Fruit fly (Drosophila melanogaster): ENCODE data around the gene Nsf2.

Gene Nsf2

DNA sequence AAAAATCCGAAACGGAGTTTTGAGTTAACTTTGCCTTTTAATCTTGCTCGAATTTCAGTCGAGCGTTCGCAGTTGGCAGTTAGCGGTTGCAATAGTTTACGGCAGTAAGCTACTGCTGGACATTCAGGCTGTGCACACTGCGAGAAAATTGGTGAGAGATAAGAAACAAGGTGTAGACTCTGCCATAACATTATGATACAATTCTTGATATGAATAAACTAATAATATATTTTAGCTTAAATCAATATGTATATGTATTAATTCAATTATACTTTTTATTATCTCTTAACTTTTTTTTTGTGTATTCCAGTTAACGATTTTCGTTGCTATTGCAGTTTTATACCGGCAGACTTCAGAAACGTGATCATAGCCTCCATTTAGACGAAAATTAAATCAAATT lies 19.5 kb upstream of the Nsf2 start (continued):
- TF ChIP-seq CG3919 (GFP tag; optimal IDR thresholded peaks at IDR 0.05) = peak; percentile 58
- TF ChIP-seq CG7368 (GFP tag; optimal IDR thresholded peaks at IDR 0.05) = peak; percentile 19
- peak; percentile 33 for TF ChIP-seq CG11762 (GFP tag; optimal IDR thresholded peaks at IDR 0.05; ENCODE audit: insufficient read depth)
- no peak for TF ChIP-seq Eip93F (GFP tag; optimal IDR thresholded peaks at IDR 0.05)
- no peak for TF ChIP-seq CG11902 (GFP tag; optimal IDR thresholded peaks at IDR 0.05)
- peak; percentile 74 for TF ChIP-seq CG6276 (GFP tag; optimal IDR thresholded peaks at IDR 0.05)
- TF ChIP-seq OdsH (GFP tag; optimal IDR thresholded peaks at IDR 0.05) = peak; percentile 60
- TF ChIP-seq dsx (GFP tag; optimal IDR thresholded peaks at IDR 0.05; ENCODE audit: poor library complexity, severe bottlenecking) = peak; percentile 7
- peak; percentile 61 for TF ChIP-seq svp (GFP tag)
- no peak for TF ChIP-seq Sox14 (GFP tag; optimal IDR thresholded peaks at IDR 0.05)
- TF ChIP-seq eg (GFP tag; IDR thresholded peaks at IDR 0.05) = peak; percentile 87
- no peak for TF ChIP-seq CG6854 (GFP tag; optimal IDR thresholded peaks at IDR 0.05)
- peak; percentile 41 for TF ChIP-seq pdm3 (GFP tag; optimal IDR thresholded peaks at IDR 0.05)
- peak; percentile 50 for TF ChIP-seq dac (GFP tag; optimal IDR thresholded peaks at IDR 0.05)
- peak; percentile 65 for TF ChIP-seq Hr4 (GFP tag; optimal IDR thresholded peaks at IDR 0.05)
- no peak for TF ChIP-seq CG31627 (GFP tag; optimal IDR thresholded peaks at IDR 0.05)

- no peak for TF ChIP-seq CG7368 (GFP tag; optimal IDR thresholded peaks at IDR 0.05)
- no peak for TF ChIP-seq CG16779 (tag; optimal IDR thresholded peaks at IDR 0.05)
- TF ChIP-seq CG6854 (GFP tag; optimal IDR thresholded peaks at IDR 0.05) = no peak
- TF ChIP-seq fkh (GFP tag; optimal IDR thresholded peaks at IDR 0.05) = no peak
- no peak for TF ChIP-seq fd59A (GFP tag; optimal IDR thresholded peaks at IDR 0.05)
- no peak for TF ChIP-seq Lpt (GFP tag; optimal IDR thresholded peaks at IDR 0.05)
- TF ChIP-seq Sox15 (GFP tag; optimal IDR thresholded peaks at IDR 0.05) = no peak
- no peak for TF ChIP-seq achi (GFP tag; optimal IDR thresholded peaks at IDR 0.05)
- no peak for TF ChIP-seq ss (GFP tag; optimal IDR thresholded peaks at IDR 0.05)
- TF ChIP-seq CG6792 (GFP tag; optimal IDR thresholded peaks at IDR 0.05) = no peak
- TF ChIP-seq Eip93F (GFP tag; optimal IDR thresholded peaks at IDR 0.05) = no peak
These were observed 17.6 kb upstream of the Nsf2 start, which contains the start of gene CG14362 for dm6 chr3R:13855354-13855753. Gene CG14362 (minus strand): TSS chr3R:13855454.

DNA sequence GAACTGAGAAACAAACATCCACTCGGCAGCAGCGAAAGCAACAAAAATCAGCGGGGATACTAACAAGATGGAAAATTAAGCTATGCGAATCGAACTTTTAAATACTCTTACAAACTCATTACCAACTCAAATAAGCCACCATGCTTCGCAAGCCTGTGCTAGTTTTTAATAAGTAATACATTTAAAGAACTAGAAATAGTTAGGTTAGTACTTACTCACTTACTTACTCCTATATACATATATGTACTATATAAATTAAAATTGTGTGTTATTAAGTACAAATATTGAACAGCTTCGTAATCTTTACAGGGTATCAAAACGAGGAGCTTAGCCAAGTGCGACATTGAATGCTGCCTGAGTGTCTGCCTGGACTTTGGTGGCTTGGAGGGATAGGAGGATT lies 13.2 kb upstream of the Nsf2 start:
- TF ChIP-seq Sox14 (GFP tag; optimal IDR thresholded peaks at IDR 0.05) (peak; percentile 29), CG6163 (GFP tag; IDR thresholded peaks at IDR 0.05) (no peak), svp (GFP tag) (peak; percentile 75), Hr38 (GFP tag; optimal IDR thresholded peaks at IDR 0.05) (no peak), vri (GFP tag; optimal IDR thresholded peaks at IDR 0.05) (peak; percentile 18), CG8319 (GFP tag; optimal IDR thresholded peaks at IDR 0.05) (no peak), CG10669 (GFP tag; optimal IDR thresholded peaks at IDR 0.05) (peak; percentile 37), CG31627 (GFP tag; optimal IDR thresholded peaks at IDR 0.05) (no peak), cyc (GFP tag; optimal IDR thresholded peaks at IDR 0.05) (peak; percentile 20), CG10631 (GFP tag; optimal IDR thresholded peaks at IDR 0.05) (peak; percentile 42), CG6276 (GFP tag; optimal IDR thresholded peaks at IDR 0.05) (no peak), Blimp-1 (GFP tag; optimal IDR thresholded peaks at IDR 0.05) (peak; percentile 25), Lpt (GFP tag; optimal IDR thresholded peaks at IDR 0.05) (no peak), salr (GFP tag; optimal IDR thresholded peaks at IDR 0.05) (peak in 1 of 2 experiments; percentile 17), esn (GFP tag; optimal IDR thresholded peaks at IDR 0.05) (peak; percentile 49), Met (GFP tag; optimal IDR thresholded peaks at IDR 0.05) (peak; percentile 51), CG1621 (tag; optimal IDR thresholded peaks at IDR 0.05) (no peak), CG11902 (GFP tag; optimal IDR thresholded peaks at IDR 0.05) (peak; percentile 17), CG7368 (GFP tag; optimal IDR thresholded peaks at IDR 0.05) (no peak), CG6808 (GFP tag; optimal IDR thresholded peaks at IDR 0.05) (peak; percentile 39), Sox15 (GFP tag; optimal IDR thresholded peaks at IDR 0.05) (peak; percentile 2), OdsH (GFP tag; optimal IDR thresholded peaks at IDR 0.05) (peak; percentile 1), Hr39 (GFP tag; optimal IDR thresholded peaks at IDR 0.05) (no peak), CG6854 (GFP tag; optimal IDR thresholded peaks at IDR 0.05) (no peak), Sox102F (GFP tag; optimal IDR thresholded peaks at IDR 0.05) (peak; percentile 47), CG6792 (GFP tag; optimal IDR thresholded peaks at IDR 0.05) (peak; percentile 26), CG3919 (GFP tag; optimal IDR thresholded peaks at IDR 0.05) (peak; percentile 28), pdm3 (GFP tag; optimal IDR thresholded peaks at IDR 0.05) (peak; percentile 18), eg (GFP tag; IDR thresholded peaks at IDR 0.05) (no peak), CG15336 (GFP tag; IDR thresholded peaks at IDR 0.05) (no peak), spab (GFP tag; optimal IDR thresholded peaks at IDR 0.05) (peak; percentile 20), Ets21C (GFP tag; optimal IDR thresholded peaks at IDR 0.05) (no peak), CG32006 (GFP tag; optimal IDR thresholded peaks at IDR 0.05) (peak; percentile 48), CG8119 (GFP tag; IDR thresholded peaks at IDR 0.05) (no peak), CG8632 (GFP tag; optimal IDR thresholded peaks at IDR 0.05) (peak; percentile 0), dac (GFP tag; optimal IDR thresholded peaks at IDR 0.05) (no peak), achi (GFP tag; optimal IDR thresholded peaks at IDR 0.05) (no peak)

All from whole organism, prepupa.